Worm (Caenorhabditis elegans): ENCODE results near the gene mdt-30.

- TF ChIP-seq flt-1 (GFP tag; IDR thresholded peaks at IDR 0.05) (no peak), hnd-1 (tag; optimal IDR thresholded peaks at IDR 0.05) (no peak), tbx-11 (GFP tag; IDR thresholded peaks at IDR 0.05) (no peak), ama-1 (optimal IDR thresholded peaks at IDR 0.05) (no peak), tbx-37 (GFP tag; conservative IDR thresholded peaks at IDR 0.05) (no peak), hmbx-1 (tag; optimal IDR thresholded peaks at IDR 0.05) (no peak), ceh-13 (GFP tag; optimal IDR thresholded peaks at IDR 0.05) (no peak)
Measured at ce11 chrIII:8017053-8017452, 10.8 kb downstream of the mdt-30 start.
